Fruit fly (Drosophila melanogaster) whole organism, larva: ENCODE results near the gene sens.

Experiments
- noc ChIP-seq: fragments of 200-800 bp; sonication (Bioruptor generic); optimal IDR thresholded peaks from 3 replicates; lab custom pipeline; 2019; ENCODE audit warnings: missing biosample characterization, mild to moderate bottlenecking, missing genetic modification characterization, moderate library complexity

sens gene

dm6 chr3L:13412886-13413224 lies 11.9 kb upstream of the sens start:
- no peak for TF ChIP-seq noc (tag; lab: Kevin White, UChicago)

- TF ChIP-seq noc (tag; lab: Kevin White, UChicago), result no peak
Measured at dm6 chr3L:13412200-13412885, 11.4 kb upstream of the sens start, which contains the start of the genes CG10222 and flr. Gene CG10222 (minus strand): TSS chr3L:13412453. Gene flr (plus strand): TSS chr3L:13412843.

dm6 chr3L:13410999-13411398 lies 10.1 kb upstream of the sens start:
- no peak for TF ChIP-seq noc (tag; lab: Kevin White, UChicago)

dm6 chr3L:13409809-13410521 lies 9.0 kb upstream of the sens start:
- TF ChIP-seq noc (tag; lab: Kevin White, UChicago), result no peak

dm6 chr3L:13406873-13407272 lies 5.9 kb upstream of the sens start:
- TF ChIP-seq noc (tag; lab: Kevin White, UChicago), result no peak

- TF ChIP-seq noc (tag; lab: Kevin White, UChicago), result no peak
Measured at dm6 chr3L:13403141-13403867, 2.4 kb upstream of the sens start.

- TF ChIP-seq noc (tag; lab: Kevin White, UChicago), result no peak
Measured at dm6 chr3L:13397656-13398055, 3.3 kb downstream of the sens start.

- TF ChIP-seq noc (tag; lab: Kevin White, UChicago), result no peak
Measured at dm6 chr3L:13393538-13393937, 7.4 kb downstream of the sens start.

dm6 chr3L:13389834-13390233 lies 11.1 kb downstream of the sens start, which contains the start of gene Poc1:
Gene Poc1 (minus strand): TSS chr3L:13390006.
- no peak for TF ChIP-seq noc (tag; lab: Kevin White, UChicago)

- TF ChIP-seq noc (tag; lab: Kevin White, UChicago), result no peak
Measured at dm6 chr3L:13387608-13388007, 13.3 kb downstream of the sens start, which contains the start of gene CG10171. Gene CG10171 (minus strand): TSS chr3L:13387907.

dm6 chr3L:13384489-13384888 lies 16.4 kb downstream of the sens start, which contains the start of gene CG14110:
Gene CG14110 (plus strand): TSS chr3L:13384789.
- no peak for TF ChIP-seq noc (tag; lab: Kevin White, UChicago)

- TF ChIP-seq noc (tag; lab: Kevin White, UChicago), result no peak
Measured at dm6 chr3L:13382061-13382815, 18.7 kb downstream of the sens start, which contains the start of gene ImpL1. Gene ImpL1 (plus strand): TSS chr3L:13382765.

- TF ChIP-seq noc (tag; lab: Kevin White, UChicago), result no peak
Measured at dm6 chr3L:13381160-13381559, 19.8 kb downstream of the sens start, which contains the start of gene CG14107. Gene CG14107 (minus strand): TSS chr3L:13381346.

dm6 chr3L:13378202-13378601 lies 22.7 kb downstream of the sens start, which contains the start of gene SNCF:
Gene SNCF (plus strand): TSS chr3L:13378583.
- TF ChIP-seq noc (tag; lab: Kevin White, UChicago), result no peak

- no peak for TF ChIP-seq noc (tag; lab: Kevin White, UChicago)
Measured at dm6 chr3L:13377657-13378056, 23.3 kb downstream of the sens start, which contains the start of gene CG14111. Gene CG14111 (plus strand): TSS chr3L:13377957.
